Fruit fly (Drosophila melanogaster): ENCODE results near the gene CG15005.
A peak's percentile ranks its signal among the peaks of the same experiment; 100 is the strongest.

CG15005 gene

dm6 chr3L:4177981-4178562, 26.1 kb downstream of the CG15005 start, which contains the start of gene Teh4:
Gene Teh4 (minus strand): TSS chr3L:4178270.
- TF ChIP-seq CG8159 (tag; optimal IDR thresholded peaks at IDR 0.05) = peak; percentile 47
- TF ChIP-seq CG4496 (GFP tag; IDR thresholded peaks at IDR 0.05) = peak; percentile 51; the same call in 2 of the 3 replicates
- TF ChIP-seq CG12605 (GFP tag; IDR thresholded peaks at IDR 0.05) = no peak
- TF ChIP-seq CG14655 (GFP tag; optimal IDR thresholded peaks at IDR 0.05) = peak; percentile 62

dm6 chr3L:4173584-4173983, 30.6 kb downstream of the CG15005 start, which contains the start of gene CG18675:
Gene CG18675 (plus strand): TSS chr3L:4173884.
- no peak for TF ChIP-seq gl (tag; optimal IDR thresholded peaks at IDR 0.05)
- no peak for TF ChIP-seq CG8159 (tag; optimal IDR thresholded peaks at IDR 0.05)
- TF ChIP-seq rn (GFP tag; IDR thresholded peaks at IDR 0.05) = no peak
- no peak for TF ChIP-seq CG15710 (tag; optimal IDR thresholded peaks at IDR 0.05)
- TF ChIP-seq CG10348 (GFP tag; IDR thresholded peaks at IDR 0.05) = no peak
- TF ChIP-seq CG14655 (GFP tag; optimal IDR thresholded peaks at IDR 0.05) = no peak
- TF ChIP-seq CG34367 (tag; optimal IDR thresholded peaks at IDR 0.05) = no peak

- TF ChIP-seq CG4496 (GFP tag; IDR thresholded peaks at IDR 0.05) (no peak; the same call in 1 of the 3 replicates), fd96Ca (GFP tag; IDR thresholded peaks at IDR 0.05) (0 out of 3 replicates have a peak, but pooled peaks have one; percentile 50), CG15710 (tag; optimal IDR thresholded peaks at IDR 0.05) (peak; percentile 4), EcR (GFP tag; optimal IDR thresholded peaks at IDR 0.05) (no peak), CG34367 (tag; optimal IDR thresholded peaks at IDR 0.05) (no peak), gl (tag; optimal IDR thresholded peaks at IDR 0.05) (peak; percentile 18), CG12605 (GFP tag; IDR thresholded peaks at IDR 0.05) (no peak), Ets98B (GFP tag; IDR thresholded peaks at IDR 0.05) (no peak), CG8301 (tag; optimal IDR thresholded peaks at IDR 0.05) (no peak), CG9948 (tag; optimal IDR thresholded peaks at IDR 0.05) (peak; percentile 39), D1 (tag; optimal IDR thresholded peaks at IDR 0.05) (peak; percentile 91), CG13204 (GFP tag; optimal IDR thresholded peaks at IDR 0.05) (no peak), Pif1B (GFP tag; optimal IDR thresholded peaks at IDR 0.05) (no peak), CG8159 (tag; optimal IDR thresholded peaks at IDR 0.05) (peak; percentile 43), CG32121 (GFP tag; IDR thresholded peaks at IDR 0.05) (0 out of 2 replicates have a peak, but pooled peaks have one; percentile 23), CG14655 (GFP tag; optimal IDR thresholded peaks at IDR 0.05) (no peak), Snoo (tag; optimal IDR thresholded peaks at IDR 0.05) (no peak), CG17806 (tag; optimal IDR thresholded peaks at IDR 0.05) (peak; percentile 16), Pif1A (GFP tag; optimal IDR thresholded peaks at IDR 0.05) (peak; percentile 15), CG10348 (GFP tag; IDR thresholded peaks at IDR 0.05) (no peak), rn (GFP tag; IDR thresholded peaks at IDR 0.05) (no peak)
Measured at dm6 chr3L:4169957-4170651, 34.0 kb downstream of the CG15005 start, which contains the start of gene Ero1L. Gene Ero1L (plus strand): TSS chr3L:4170404.

- TF ChIP-seq EcR (GFP tag; optimal IDR thresholded peaks at IDR 0.05) (no peak), Snoo (tag; optimal IDR thresholded peaks at IDR 0.05) (no peak), fd96Ca (GFP tag; IDR thresholded peaks at IDR 0.05) (no peak; the same call in 2 of the 3 replicates), CG14655 (GFP tag; optimal IDR thresholded peaks at IDR 0.05) (no peak), D1 (tag; optimal IDR thresholded peaks at IDR 0.05) (no peak), CG4496 (GFP tag; IDR thresholded peaks at IDR 0.05) (no peak), rn (GFP tag; IDR thresholded peaks at IDR 0.05) (no peak), Ets98B (GFP tag; IDR thresholded peaks at IDR 0.05) (no peak), gl (tag; optimal IDR thresholded peaks at IDR 0.05) (no peak)
Measured at dm6 chr3L:4167353-4167842, 36.7 kb downstream of the CG15005 start, which contains the start of gene mas. Gene mas (minus strand): TSS chr3L:4167464.

dm6 chr3L:4160926-4161325, 43.2 kb downstream of the CG15005 start, which contains the start of gene nab:
Gene nab (minus strand): TSS chr3L:4160932.
- TF ChIP-seq rn (GFP tag; IDR thresholded peaks at IDR 0.05) (no peak), CG32121 (GFP tag; IDR thresholded peaks at IDR 0.05) (no peak), Snoo (tag; optimal IDR thresholded peaks at IDR 0.05) (peak; percentile 23), CG17806 (tag; optimal IDR thresholded peaks at IDR 0.05) (no peak), EcR (GFP tag; optimal IDR thresholded peaks at IDR 0.05) (no peak), Pif1B (GFP tag; optimal IDR thresholded peaks at IDR 0.05) (no peak), CG12605 (GFP tag; IDR thresholded peaks at IDR 0.05) (no peak), CG13204 (GFP tag; optimal IDR thresholded peaks at IDR 0.05) (no peak)

- TF ChIP-seq Pif1A (GFP tag; optimal IDR thresholded peaks at IDR 0.05) = no peak
Measured at dm6 chr3L:4159264-4159663, 44.9 kb downstream of the CG15005 start.

- TF ChIP-seq CG8301 (tag; optimal IDR thresholded peaks at IDR 0.05) = peak; percentile 63
- TF ChIP-seq rn (GFP tag; IDR thresholded peaks at IDR 0.05) = no peak
- TF ChIP-seq CG13204 (GFP tag; optimal IDR thresholded peaks at IDR 0.05) = peak; percentile 37
- peak; percentile 79 for TF ChIP-seq CG17806 (tag; optimal IDR thresholded peaks at IDR 0.05)
- no peak for TF ChIP-seq CG10348 (GFP tag; IDR thresholded peaks at IDR 0.05)
- no peak for TF ChIP-seq CG32121 (GFP tag; IDR thresholded peaks at IDR 0.05)
- TF ChIP-seq CG15710 (tag; optimal IDR thresholded peaks at IDR 0.05) = peak; percentile 79
- TF ChIP-seq fd96Ca (GFP tag; IDR thresholded peaks at IDR 0.05) = peak; percentile 44; the same call in 1 of the 3 replicates
- TF ChIP-seq EcR (GFP tag; optimal IDR thresholded peaks at IDR 0.05) = no peak
- TF ChIP-seq gl (tag; optimal IDR thresholded peaks at IDR 0.05) = peak; percentile 36
- peak; percentile 16; the same call in 1 of the 2 replicates for TF ChIP-seq Ets98B (GFP tag; IDR thresholded peaks at IDR 0.05)
- peak; percentile 70 for TF ChIP-seq CG34367 (tag; optimal IDR thresholded peaks at IDR 0.05)
- TF ChIP-seq Pif1B (GFP tag; optimal IDR thresholded peaks at IDR 0.05) = peak; percentile 73
- peak; percentile 73 for TF ChIP-seq Pif1A (GFP tag; optimal IDR thresholded peaks at IDR 0.05)
- peak; percentile 78 for TF ChIP-seq CG8159 (tag; optimal IDR thresholded peaks at IDR 0.05)
- peak; percentile 17 for TF ChIP-seq Snoo (tag; optimal IDR thresholded peaks at IDR 0.05)
- TF ChIP-seq CG12605 (GFP tag; IDR thresholded peaks at IDR 0.05) = peak; percentile 20; the same call in 1 of the 2 replicates
- peak; percentile 63 for TF ChIP-seq D1 (tag; optimal IDR thresholded peaks at IDR 0.05)
- peak; percentile 69; the same call in 1 of the 3 replicates for TF ChIP-seq CG4496 (GFP tag; IDR thresholded peaks at IDR 0.05)
- peak; percentile 80 for TF ChIP-seq CG9948 (tag; optimal IDR thresholded peaks at IDR 0.05)
- TF ChIP-seq CG14655 (GFP tag; optimal IDR thresholded peaks at IDR 0.05) = peak; percentile 68
Measured at dm6 chr3L:4158361-4158760, 45.8 kb downstream of the CG15005 start.

All from whole organism, pupa.